Worm (Caenorhabditis elegans) whole organism, late embryonic: ENCODE measurements around the gene K10B2.4.
A peak's percentile ranks its signal among the peaks of the same experiment; 100 is the strongest.

Source experiments
- C08G9.2 ChIP-seq: sonication (generic microtip); optimal IDR thresholded peaks from 2 replicates; lab custom pipeline; 2016; ENCODE audit warnings: mild to moderate bottlenecking, missing genetic modification characterization, moderate library complexity, missing compliant biosample characterization
- F13H6.1 ChIP-seq: sonication (generic microtip); optimal IDR thresholded peaks from 2 replicates; lab custom pipeline; 2016; ENCODE audit warnings: missing genetic modification characterization, missing compliant biosample characterization
- K02D7.2 ChIP-seq: sonication (generic microtip); optimal IDR thresholded peaks from 2 replicates; lab custom pipeline; 2017; ENCODE audit warnings: mild to moderate bottlenecking, missing genetic modification characterization, missing compliant biosample characterization
- K09A11.1 ChIP-seq: sonication (generic microtip); optimal IDR thresholded peaks from 2 replicates; lab custom pipeline; 2017; ENCODE audit warnings: antibody characterized with exemption, mild to moderate bottlenecking, missing genetic modification characterization, missing compliant biosample characterization; ENCODE audit not compliant: insufficient read depth
- Y22D7AL.16 ChIP-seq: sonication (generic microtip); optimal IDR thresholded peaks from 2 replicates; lab custom pipeline; 2016; ENCODE audit warnings: missing genetic modification characterization, missing compliant biosample characterization
- ahr-1 ChIP-seq: sonication (generic microtip); optimal IDR thresholded peaks from 2 replicates; lab custom pipeline; 2016; ENCODE audit warnings: missing genetic modification characterization, missing compliant biosample characterization
- ceh-14 ChIP-seq: sonication (generic microtip); optimal IDR thresholded peaks from 2 replicates; lab custom pipeline; 2016; ENCODE audit warnings: missing genotype, missing genetic modification characterization, missing compliant biosample characterization
- ceh-18 ChIP-seq: sonication (generic microtip); optimal IDR thresholded peaks from 2 replicates; lab custom pipeline; 2016; ENCODE audit warnings: missing genetic modification characterization, missing compliant biosample characterization
- ceh-19 ChIP-seq: fragments of 200-800 bp; sonication (Bioruptor generic); optimal IDR thresholded peaks from 2 replicates; lab custom pipeline; 2018; ENCODE audit warnings: mild to moderate bottlenecking, missing genetic modification characterization, missing compliant biosample characterization
- ceh-2 ChIP-seq: sonication (generic microtip); optimal IDR thresholded peaks from 2 replicates; lab custom pipeline; 2016; ENCODE audit warnings: missing genotype, missing genetic modification characterization, missing compliant biosample characterization
- ceh-22 ChIP-seq: sonication (generic microtip); optimal IDR thresholded peaks from 2 replicates; lab custom pipeline; 2017; ENCODE audit warnings: missing biosample characterization, missing genetic modification characterization
- ceh-24 ChIP-seq: sonication (generic microtip); optimal IDR thresholded peaks from 2 replicates; lab custom pipeline; 2016; ENCODE audit warnings: mild to moderate bottlenecking, missing genetic modification characterization, missing compliant biosample characterization
- ceh-30 ChIP-seq: fragments of 150-350 bp; optimal IDR thresholded peaks from 2 replicates; lab custom pipeline; 2014; ENCODE audit warnings: missing biosample characterization, missing genetic modification characterization
- ceh-31 ChIP-seq: sonication (generic microtip); optimal IDR thresholded peaks from 2 replicates; lab custom pipeline; 2016; ENCODE audit warnings: missing genetic modification characterization, missing compliant biosample characterization
- ceh-34 ChIP-seq: sonication (generic microtip); optimal IDR thresholded peaks from 2 replicates; lab custom pipeline; 2016; ENCODE audit warnings: mild to moderate bottlenecking, missing genetic modification characterization, missing compliant biosample characterization
- ceh-45 ChIP-seq: fragments of 200-800 bp; sonication (Bioruptor generic); IDR thresholded peaks from 2 replicates; pipeline ENCODE4 v1.3.6; 2022; ENCODE audit warnings: missing genetic modification reagents, missing genetic modification characterization, missing compliant biosample characterization
- ceh-48 ChIP-seq: sonication (generic microtip); optimal IDR thresholded peaks from 2 replicates; lab custom pipeline; 2016; ENCODE audit warnings: missing genetic modification characterization, inconsistent platforms, missing compliant biosample characterization
- ceh-6 ChIP-seq: fragments of 200-800 bp; sonication (Bioruptor generic); optimal IDR thresholded peaks from 2 replicates; lab custom pipeline; 2018; ENCODE audit warnings: mild to moderate bottlenecking, missing genetic modification characterization, missing compliant biosample characterization
- ceh-9 ChIP-seq: sonication (generic microtip); optimal IDR thresholded peaks from 2 replicates; lab custom pipeline; 2016; ENCODE audit warnings: mild to moderate bottlenecking, missing genetic modification characterization, inconsistent platforms, missing compliant biosample characterization
- che-1 ChIP-seq: sonication (generic microtip); optimal IDR thresholded peaks from 2 replicates; lab custom pipeline; 2016; ENCODE audit warnings: mild to moderate bottlenecking, missing genetic modification characterization, missing compliant biosample characterization
- dmd-4 ChIP-seq: sonication (generic microtip); optimal IDR thresholded peaks from 2 replicates; lab custom pipeline; 2016; ENCODE audit warnings: borderline replicate concordance, missing genetic modification characterization, missing compliant biosample characterization
- dve-1 ChIP-seq: sonication (generic microtip); optimal IDR thresholded peaks from 2 replicates; lab custom pipeline; 2017; ENCODE audit warnings: antibody characterized with exemption, mild to moderate bottlenecking, missing genetic modification characterization, missing compliant biosample characterization
- elt-2 ChIP-seq: sonication (generic microtip); optimal IDR thresholded peaks from 2 replicates; lab custom pipeline; 2016; ENCODE audit warnings: missing genetic modification reagents, missing genetic modification characterization, missing compliant biosample characterization
- elt-4 ChIP-seq: sonication (generic microtip); optimal IDR thresholded peaks from 2 replicates; lab custom pipeline; 2016; ENCODE audit warnings: missing genetic modification characterization, missing compliant biosample characterization
- ets-4 ChIP-seq: sonication (generic microtip); optimal IDR thresholded peaks from 2 replicates; lab custom pipeline; 2016; ENCODE audit warnings: missing genetic modification characterization, missing compliant biosample characterization
- eyg-1 ChIP-seq: sonication (generic microtip); optimal IDR thresholded peaks from 2 replicates; lab custom pipeline; 2016; ENCODE audit warnings: missing genotype, missing genetic modification characterization, missing compliant biosample characterization
- fax-1 ChIP-seq: sonication (generic microtip); optimal IDR thresholded peaks from 2 replicates; lab custom pipeline; 2016; ENCODE audit warnings: missing genotype, missing genetic modification characterization, missing compliant biosample characterization
- fkh-6 ChIP-seq: sonication (generic microtip); optimal IDR thresholded peaks from 2 replicates; lab custom pipeline; 2016; ENCODE audit warnings: missing genetic modification characterization, missing compliant biosample characterization
- hlh-13 ChIP-seq: fragments of 200-800 bp; sonication (Bioruptor generic); optimal IDR thresholded peaks from 2 replicates; lab custom pipeline; 2018; ENCODE audit warnings: mild to moderate bottlenecking, missing genetic modification characterization, missing compliant biosample characterization
- hlh-15 ChIP-seq: sonication (generic microtip); optimal IDR thresholded peaks from 2 replicates; lab custom pipeline; 2016; ENCODE audit warnings: missing genetic modification characterization, missing compliant biosample characterization
- hlh-30 ChIP-seq: sonication (generic microtip); optimal IDR thresholded peaks from 2 replicates; lab custom pipeline; 2017; ENCODE audit warnings: antibody characterized with exemption, missing genetic modification characterization, missing compliant biosample characterization; ENCODE audit not compliant: insufficient read depth
- hlh-6 ChIP-seq: sonication (generic microtip); optimal IDR thresholded peaks from 2 replicates; lab custom pipeline; 2016; ENCODE audit warnings: missing genotype, missing genetic modification characterization, missing compliant biosample characterization
- hlh-8 ChIP-seq: sonication (generic microtip); optimal IDR thresholded peaks from 2 replicates; lab custom pipeline; 2016; ENCODE audit warnings: missing genotype, missing genetic modification characterization, missing compliant biosample characterization
- lim-6 ChIP-seq: sonication (generic microtip); optimal IDR thresholded peaks from 2 replicates; lab custom pipeline; 2016; ENCODE audit warnings: missing genetic modification characterization, missing compliant biosample characterization
- lin-11 ChIP-seq: fragments of 200-800 bp; sonication (Bioruptor generic); optimal IDR thresholded peaks from 2 replicates; lab custom pipeline; 2018; ENCODE audit warnings: mild to moderate bottlenecking, missing genetic modification characterization, missing compliant biosample characterization
- madf-2 ChIP-seq: sonication (generic microtip); optimal IDR thresholded peaks from 2 replicates; lab custom pipeline; 2017; ENCODE audit warnings: missing genetic modification characterization, missing compliant biosample characterization
- mec-3 ChIP-seq: sonication (generic microtip); optimal IDR thresholded peaks from 2 replicates; lab custom pipeline; 2016; ENCODE audit warnings: borderline replicate concordance, missing genetic modification characterization, missing compliant biosample characterization
- nfya-1 ChIP-seq: sonication (generic microtip); optimal IDR thresholded peaks from 2 replicates; lab custom pipeline; 2017; ENCODE audit warnings: missing genetic modification characterization, mild to moderate bottlenecking, missing compliant biosample characterization, antibody characterized with exemption, moderate library complexity
- nhr-232 ChIP-seq: sonication (generic microtip); optimal IDR thresholded peaks from 2 replicates; lab custom pipeline; 2016; ENCODE audit warnings: missing genetic modification characterization, missing compliant biosample characterization
- odd-2 ChIP-seq: sonication (generic microtip); optimal IDR thresholded peaks from 2 replicates; lab custom pipeline; 2017; ENCODE audit warnings: antibody characterized with exemption, mild to moderate bottlenecking, missing genetic modification characterization, missing compliant biosample characterization
- pag-3 ChIP-seq: sonication (generic microtip); optimal IDR thresholded peaks from 2 replicates; lab custom pipeline; 2016; ENCODE audit warnings: missing compliant biosample characterization, missing genetic modification characterization, borderline replicate concordance
- pha-2 ChIP-seq: sonication (generic microtip); optimal IDR thresholded peaks from 2 replicates; lab custom pipeline; 2017; ENCODE audit warnings: mild to moderate bottlenecking, missing genetic modification characterization, missing compliant biosample characterization
- pqm-1 ChIP-seq: sonication (generic microtip); optimal IDR thresholded peaks from 2 replicates; lab custom pipeline; 2016; ENCODE audit warnings: missing genetic modification characterization, missing compliant biosample characterization
- pros-1 ChIP-seq: fragments of 150-350 bp; optimal IDR thresholded peaks from 2 replicates; lab custom pipeline; 2014; ENCODE audit warnings: missing biosample characterization, missing genetic modification reagents, missing genetic modification characterization
- ref-2 ChIP-seq: sonication (generic microtip); optimal IDR thresholded peaks from 2 replicates; lab custom pipeline; 2016; ENCODE audit warnings: missing genetic modification characterization, missing compliant biosample characterization
- rnt-1 ChIP-seq: sonication (generic microtip); optimal IDR thresholded peaks from 2 replicates; lab custom pipeline; 2016; ENCODE audit warnings: missing genetic modification characterization, missing compliant biosample characterization
- sdc-2 ChIP-seq: sonication (generic microtip); optimal IDR thresholded peaks from 2 replicates; lab custom pipeline; 2016; ENCODE audit warnings: missing genotype, missing genetic modification characterization, missing compliant biosample characterization
- sox-2 ChIP-seq: fragments of 200-800 bp; sonication (Bioruptor generic); IDR thresholded peaks from 2 replicates; pipeline ENCODE4 v1.3.6; 2022; ENCODE audit warnings: missing genetic modification reagents, missing genetic modification characterization, missing compliant biosample characterization
- sox-4 ChIP-seq: sonication (generic microtip); optimal IDR thresholded peaks from 2 replicates; lab custom pipeline; 2017; ENCODE audit warnings: mild to moderate bottlenecking, missing genetic modification characterization, inconsistent platforms, missing compliant biosample characterization
- tbx-2 ChIP-seq: sonication (generic microtip); optimal IDR thresholded peaks from 2 replicates; lab custom pipeline; 2016; ENCODE audit warnings: missing genetic modification characterization, missing compliant biosample characterization
- ttx-3 ChIP-seq: sonication (generic microtip); optimal IDR thresholded peaks from 2 replicates; lab custom pipeline; 2016; ENCODE audit warnings: missing genetic modification reagents, missing genetic modification characterization, missing compliant biosample characterization
- unc-55 ChIP-seq: sonication (generic microtip); optimal IDR thresholded peaks from 2 replicates; lab custom pipeline; 2017; ENCODE audit warnings: missing biosample characterization, missing genetic modification reagents, missing genetic modification characterization
- unc-86 ChIP-seq: sonication (generic microtip); optimal IDR thresholded peaks from 2 replicates; lab custom pipeline; 2016; ENCODE audit warnings: missing genetic modification characterization, missing compliant biosample characterization
- ztf-16 ChIP-seq: sonication (generic microtip); optimal IDR thresholded peaks from 2 replicates; lab custom pipeline; 2017; ENCODE audit warnings: missing genetic modification characterization, missing compliant biosample characterization

Gene K10B2.4

DNA sequence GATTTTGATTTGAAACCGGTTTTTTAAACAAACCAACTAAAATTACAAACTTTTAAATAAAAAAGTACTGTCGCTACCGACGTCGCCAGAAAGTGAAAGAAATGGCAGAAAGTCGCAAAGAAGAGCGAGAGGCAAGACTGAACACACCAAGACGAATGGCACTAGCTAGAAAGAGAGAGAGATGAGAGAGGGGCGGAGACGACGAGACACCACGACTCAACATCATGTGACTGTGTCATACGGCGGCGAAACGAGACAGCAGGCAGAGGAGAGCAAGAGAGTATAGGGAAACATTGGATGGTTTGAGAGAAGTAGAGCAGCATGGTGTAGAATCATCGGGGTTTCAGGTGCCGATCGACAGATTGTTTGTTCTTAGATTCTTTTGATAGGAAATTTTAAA, 12.4 kb downstream of the K10B2.4 start:
- TF ChIP-seq nfya-1, result peak; percentile 90
- no peak for TF ChIP-seq ztf-16
- no peak for TF ChIP-seq K02D7.2 (tag; lab: Kevin White, UChicago)
- TF ChIP-seq ceh-45 (GFP tag; lab: Robert Waterston, UW), result no peak
- TF ChIP-seq lin-11 (tag; lab: Kevin White, UChicago), result peak; percentile 6
- TF ChIP-seq fax-1 (tag; lab: Kevin White, UChicago), result no peak
- peak; percentile 71 for TF ChIP-seq tbx-2 (tag; lab: Kevin White, UChicago)
- TF ChIP-seq hlh-30 (tag; lab: Kevin White, UChicago), result peak; percentile 99
- TF ChIP-seq sdc-2, result no peak
- TF ChIP-seq mec-3, result no peak
- no peak for TF ChIP-seq pag-3
- TF ChIP-seq sox-2, result no peak
- no peak for TF ChIP-seq ceh-48 (tag; lab: Kevin White, UChicago)
- TF ChIP-seq ceh-18, result peak; percentile 78
- TF ChIP-seq unc-55 (GFP tag; lab: Kevin White, UChicago), result peak; percentile 90
- TF ChIP-seq eyg-1, result no peak
- TF ChIP-seq madf-2 (tag; lab: Kevin White, UChicago), result no peak
- TF ChIP-seq hlh-13, result no peak
- no peak for TF ChIP-seq elt-4 (tag; lab: Kevin White, UChicago)
- TF ChIP-seq ceh-31 (tag; lab: Kevin White, UChicago), result peak; percentile 75
- no peak for TF ChIP-seq pha-2 (tag; lab: Kevin White, UChicago)
- TF ChIP-seq F13H6.1 (tag; lab: Kevin White, UChicago), result peak; percentile 27
- no peak for TF ChIP-seq ceh-19 (GFP tag; lab: Kevin White, UChicago)
- TF ChIP-seq ceh-24 (tag; lab: Kevin White, UChicago), result no peak
- TF ChIP-seq fkh-6 (tag; lab: Kevin White, UChicago), result no peak
- TF ChIP-seq ceh-14 (tag; lab: Kevin White, UChicago), result peak; percentile 8
- peak; percentile 18 for TF ChIP-seq ceh-30 (tag; lab: Kevin White, UChicago)
- no peak for TF ChIP-seq ttx-3 (tag; lab: Kevin White, UChicago)
- TF ChIP-seq ceh-22, result no peak
- TF ChIP-seq Y22D7AL.16 (tag; lab: Kevin White, UChicago), result no peak
- peak; percentile 34 for TF ChIP-seq pqm-1 (tag; lab: Kevin White, UChicago)
- TF ChIP-seq ceh-2, result peak; percentile 58
- peak; percentile 36 for TF ChIP-seq hlh-8
- TF ChIP-seq sox-4, result no peak
- TF ChIP-seq rnt-1 (tag; lab: Kevin White, UChicago), result peak; percentile 36
- TF ChIP-seq dve-1 (tag; lab: Kevin White, UChicago), result peak; percentile 42
- TF ChIP-seq unc-86, result no peak
- TF ChIP-seq ahr-1 (tag; lab: Kevin White, UChicago), result no peak
- peak; percentile 23 for TF ChIP-seq K09A11.1 (tag; lab: Kevin White, UChicago)
- peak; percentile 8 for TF ChIP-seq C08G9.2 (tag; lab: Kevin White, UChicago)
- no peak for TF ChIP-seq elt-2 (tag; lab: Kevin White, UChicago)
- TF ChIP-seq ceh-6, result no peak
- no peak for TF ChIP-seq hlh-6 (tag; lab: Kevin White, UChicago)
- TF ChIP-seq che-1, result no peak
- TF ChIP-seq dmd-4 (tag; lab: Kevin White, UChicago), result no peak
- no peak for TF ChIP-seq nhr-232 (tag; lab: Kevin White, UChicago)
- TF ChIP-seq ceh-34 (tag; lab: Kevin White, UChicago), result peak; percentile 63
- no peak for TF ChIP-seq hlh-15 (tag; lab: Kevin White, UChicago)
- TF ChIP-seq lim-6 (tag; lab: Kevin White, UChicago), result no peak
- TF ChIP-seq odd-2, result no peak
- TF ChIP-seq ets-4 (tag; lab: Kevin White, UChicago), result peak; percentile 62
- TF ChIP-seq ceh-9, result no peak
- TF ChIP-seq pros-1, result peak; percentile 51
- TF ChIP-seq ref-2 (tag; lab: Kevin White, UChicago), result peak; percentile 74
